Fruit fly (Drosophila melanogaster) whole organism, embryonic: ENCODE data around the gene CG1142.

Source experiments
- Ada2b ChIP-seq: fragments of 200-800 bp; sonication (Bioruptor generic); IDR thresholded peaks from 2 replicates; pipeline ENCODE4 v1.3.6; 2022; ENCODE audit warnings: missing biosample characterization, missing genetic modification characterization
- Antp ChIP-seq: fragments of 200-800 bp; sonication (Bioruptor generic); optimal IDR thresholded peaks from 3 replicates; lab custom pipeline; 2016; ENCODE audit warnings: missing biosample characterization, missing genetic modification characterization
- Bgb ChIP-seq: fragments of 200-800 bp; sonication (Bioruptor generic); IDR thresholded peaks from 2 replicates; pipeline ENCODE4 v1.3.6; 2022; ENCODE audit warnings: missing biosample characterization, missing genetic modification characterization; ENCODE audit not compliant: partially characterized antibody
- Blimp-1 ChIP-seq: fragments of 200-800 bp; sonication (Bioruptor generic); optimal IDR thresholded peaks from 3 replicates; lab custom pipeline; 2018; ENCODE audit warnings: missing biosample characterization, missing genetic modification characterization, mild to moderate bottlenecking, moderate library complexity, missing genetic modification reagents
- CG12071 ChIP-seq: fragments of 200-800 bp; sonication (Bioruptor generic); optimal IDR thresholded peaks from 3 replicates; lab custom pipeline; 2018; ENCODE audit warnings: missing biosample characterization, mild to moderate bottlenecking, missing genetic modification characterization
- CG12659 ChIP-seq: fragments of 200-800 bp; sonication (Bioruptor generic); optimal IDR thresholded peaks from 3 replicates; lab custom pipeline; 2017; ENCODE audit warnings: mild to moderate bottlenecking, missing biosample characterization, missing genetic modification reagents, missing genetic modification characterization
- CG16779 ChIP-seq: fragments of 200-800 bp; sonication (Bioruptor generic); IDR thresholded peaks from 2 replicates; pipeline ENCODE4 v1.3.6; 2022; ENCODE audit warnings: missing biosample characterization, missing genetic modification characterization
- CG17385 ChIP-seq: fragments of 200-800 bp; sonication (Bioruptor generic); optimal IDR thresholded peaks from 3 replicates; lab custom pipeline; 2018; ENCODE audit warnings: missing biosample characterization, mild to moderate bottlenecking, missing genetic modification characterization
- CG18764 ChIP-seq: fragments of 200-800 bp; sonication (Bioruptor generic); optimal IDR thresholded peaks from 3 replicates; lab custom pipeline; 2016; ENCODE audit warnings: missing biosample characterization, missing genetic modification characterization
- CG32532 ChIP-seq: fragments of 200-800 bp; sonication (Bioruptor generic); IDR thresholded peaks from 2 replicates; pipeline ENCODE4 v1.3.6; 2022; ENCODE audit warnings: missing biosample characterization, missing genetic modification characterization
- CG32767 ChIP-seq: fragments of 200-800 bp; sonication (Bioruptor generic); IDR thresholded peaks from 2 replicates; pipeline ENCODE4 v1.3.6; 2022; ENCODE audit warnings: missing biosample characterization, missing genetic modification characterization
- CG32772 ChIP-seq: fragments of 200-800 bp; sonication (Bioruptor generic); IDR thresholded peaks from 2 replicates; pipeline ENCODE4 v1.3.6; 2022; ENCODE audit warnings: missing biosample characterization, missing genetic modification characterization
- CG33213 ChIP-seq: fragments of 200-800 bp; sonication (Bioruptor generic); optimal IDR thresholded peaks from 3 replicates; lab custom pipeline; 2016; ENCODE audit warnings: missing biosample characterization, missing genetic modification characterization
- CG34422 ChIP-seq: fragments of 200-800 bp; sonication (Bioruptor generic); IDR thresholded peaks from 3 replicates; pipeline ENCODE4 v1.3.6; 2022; ENCODE audit warnings: missing biosample characterization, missing genetic modification characterization
- CG42726 ChIP-seq: fragments of 200-800 bp; sonication (Bioruptor generic); IDR thresholded peaks from 2 replicates; pipeline ENCODE4 v1.3.6; 2022; ENCODE audit warnings: missing biosample characterization, missing genetic modification characterization; ENCODE audit not compliant: partially characterized antibody
- CG4424 ChIP-seq: fragments of 200-800 bp; sonication (Bioruptor generic); optimal IDR thresholded peaks from 3 replicates; lab custom pipeline; 2016; ENCODE audit warnings: missing biosample characterization, missing genetic modification characterization
- CG4617 ChIP-seq: fragments of 200-800 bp; sonication (Bioruptor generic); optimal IDR thresholded peaks from 3 replicates; lab custom pipeline; 2016; ENCODE audit warnings: missing biosample characterization, missing genetic modification characterization, borderline replicate concordance
- CG6175 ChIP-seq: fragments of 200-800 bp; sonication (Bioruptor generic); IDR thresholded peaks from 3 replicates; pipeline ENCODE4 v1.3.6; 2022; ENCODE audit warnings: missing biosample characterization, missing genetic modification characterization
- CG8290 ChIP-seq, 3 experiments: fragments of 200-800 bp; sonication (Bioruptor generic); optimal IDR thresholded peaks; 2 replicates each; lab custom pipeline; 2016 to 2019; ENCODE audit warnings: missing biosample characterization in 3 of 3, missing genetic modification characterization in 3 of 3, mild to moderate bottlenecking in 2 of 3, moderate library complexity in 1 of 3
- CG8924 ChIP-seq: fragments of 200-800 bp; optimal IDR thresholded peaks from 3 replicates; lab custom pipeline; 2019; ENCODE audit warnings: missing biosample characterization, mild to moderate bottlenecking, missing genetic modification characterization, moderate library complexity
- Fer1 ChIP-seq: fragments of 200-800 bp; sonication (Bioruptor generic); optimal IDR thresholded peaks from 2 replicates; lab custom pipeline; 2017; ENCODE audit warnings: missing biosample characterization, mild to moderate bottlenecking, missing genetic modification characterization
- Hr78 ChIP-seq, 2 experiments: fragments of 200-800 bp in 1 of 2; fragments of >200 bp in 1 of 2; sonication (Bioruptor generic) in 1 of 2; optimal IDR thresholded peaks; 2 replicates each; lab custom pipeline; 2017 to 2019; ENCODE audit warnings: missing biosample characterization in 2 of 2, missing genetic modification characterization in 2 of 2, mild to moderate bottlenecking in 1 of 2, moderate library complexity in 1 of 2
- Jarid2 ChIP-seq: fragments of 200-800 bp; sonication (Bioruptor generic); optimal IDR thresholded peaks from 3 replicates; lab custom pipeline; 2017; ENCODE audit warnings: mild to moderate bottlenecking, missing biosample characterization, missing genetic modification reagents, missing genetic modification characterization
- Med ChIP-seq: fragments of 200-800 bp; sonication (Bioruptor generic); peaks from one replicate; lab custom pipeline; 2016; ENCODE audit warnings: missing biosample characterization, missing genetic modification characterization, mild to moderate bottlenecking, inconsistent platforms, moderate library complexity
- NFAT ChIP-seq: fragments of 200-800 bp; sonication (Bioruptor generic); IDR thresholded peaks from 2 replicates; pipeline ENCODE4 v1.3.6; 2022; ENCODE audit warnings: missing biosample characterization, missing genetic modification characterization
- Pdp1 ChIP-seq, 2 experiments: fragments of 200-800 bp; sonication (Bioruptor generic); optimal IDR thresholded peaks; 3 replicates each; lab custom pipeline; 2016; ENCODE audit warnings: missing biosample characterization in 2 of 2, missing genetic modification characterization in 2 of 2, mild to moderate bottlenecking in 1 of 2, moderate library complexity in 1 of 2
- Rfx ChIP-seq: fragments of 200-800 bp; sonication (Bioruptor generic); IDR thresholded peaks from 2 replicates; pipeline ENCODE4 v1.3.6; 2022; ENCODE audit warnings: missing biosample characterization, missing genetic modification characterization
- Side ChIP-seq: fragments of 200-800 bp; sonication (Bioruptor generic); optimal IDR thresholded peaks from 2 replicates; lab custom pipeline; 2016; ENCODE audit warnings: missing biosample characterization, missing genetic modification characterization
- Trl ChIP-seq, 3 experiments: fragments of >200 bp in 2 of 3; fragments of 200-800 bp in 1 of 3; sonication (Bioruptor generic) in 1 of 3; optimal IDR thresholded peaks; 2 replicates in 1 of 3; 3 replicates in 2 of 3; lab custom pipeline; 2016 to 2017; ENCODE audit warnings: missing biosample characterization in 1 of 3, missing genetic modification characterization in 1 of 3
- ash1 ChIP-seq: fragments of 200-800 bp; sonication (Bioruptor generic); optimal IDR thresholded peaks from 2 replicates; lab custom pipeline; 2018; ENCODE audit warnings: missing biosample characterization, mild to moderate bottlenecking, missing genetic modification characterization
- cad ChIP-seq: fragments of >200 bp; optimal IDR thresholded peaks from 2 replicates; lab custom pipeline; 2017; ENCODE audit warnings: missing biosample characterization, missing genetic modification characterization
- cg ChIP-seq: fragments of 200-800 bp; sonication (Bioruptor generic); optimal IDR thresholded peaks from 3 replicates; lab custom pipeline; 2019; ENCODE audit warnings: missing biosample characterization, mild to moderate bottlenecking, missing genetic modification characterization, moderate library complexity
- chinmo ChIP-seq: fragments of 200-800 bp; sonication (Bioruptor generic); IDR thresholded peaks from 4 replicates; pipeline ENCODE4 v1.3.6; 2022; ENCODE audit warnings: missing biosample characterization, missing genetic modification characterization; ENCODE audit not compliant: partially characterized antibody
- ci ChIP-seq: fragments of 200-800 bp; sonication (Bioruptor generic); IDR thresholded peaks from 3 replicates; pipeline ENCODE4 v1.3.6; 2022; ENCODE audit warnings: missing biosample characterization, missing genetic modification characterization
- crp ChIP-seq, 2 experiments: fragments of 200-800 bp; sonication (Bioruptor generic); optimal IDR thresholded peaks; 2 replicates in 1 of 2; 3 replicates in 1 of 2; lab custom pipeline; 2017; ENCODE audit warnings: missing biosample characterization in 2 of 2, missing genetic modification characterization in 2 of 2, mild to moderate bottlenecking in 1 of 2, moderate library complexity in 1 of 2
- gt ChIP-seq: fragments of 200-800 bp; sonication (Bioruptor generic); IDR thresholded peaks from 2 replicates; pipeline ENCODE4 v1.3.6; 2022; ENCODE audit warnings: missing biosample characterization, missing genetic modification characterization
- lab ChIP-seq: fragments of 200-800 bp; sonication (Bioruptor generic); optimal IDR thresholded peaks from 3 replicates; lab custom pipeline; 2017; ENCODE audit warnings: missing biosample characterization, missing genetic modification characterization, mild to moderate bottlenecking, moderate library complexity, missing genetic modification reagents
- nerfin-1 ChIP-seq: fragments of 200-800 bp; sonication (Bioruptor generic); optimal IDR thresholded peaks from 3 replicates; lab custom pipeline; 2019; ENCODE audit warnings: missing biosample characterization, mild to moderate bottlenecking, missing genetic modification characterization, moderate library complexity
- nom ChIP-seq: fragments of 200-800 bp; sonication (Bioruptor generic); optimal IDR thresholded peaks from 2 replicates; lab custom pipeline; 2017; ENCODE audit warnings: missing biosample characterization, missing genetic modification characterization, mild to moderate bottlenecking, moderate library complexity, missing genetic modification reagents
- onecut ChIP-seq: fragments of 200-800 bp; sonication (Bioruptor generic); IDR thresholded peaks from 2 replicates; pipeline ENCODE4 v1.3.6; 2022; ENCODE audit warnings: missing biosample characterization, missing genetic modification characterization
- otp ChIP-seq: fragments of 200-800 bp; sonication (Bioruptor generic); IDR thresholded peaks from 3 replicates; pipeline ENCODE4, ENCODE4 v1.3.6; 2022; ENCODE audit warnings: missing biosample characterization, missing genetic modification characterization
- pan ChIP-seq, 4 experiments: fragments of >200 bp in 3 of 4; fragments of 200-800 bp in 1 of 4; sonication (Bioruptor generic) in 1 of 4; optimal IDR thresholded peaks in 3 of 4; IDR thresholded peaks in 1 of 4; 2 replicates each; pipeline versions ENCODE4 v1.3.6 to Lab custom; 2017 to 2022; ENCODE audit warnings: missing biosample characterization in 2 of 4, missing genetic modification characterization in 2 of 4, mixed read lengths in 1 of 4
- ranshi ChIP-seq: fragments of 200-800 bp; sonication (Bioruptor generic); IDR thresholded peaks from 2 replicates; pipeline ENCODE4 v1.3.6; 2022; ENCODE audit warnings: missing biosample characterization, missing genetic modification characterization
- rib ChIP-seq: fragments of 200-800 bp; sonication (Bioruptor generic); IDR thresholded peaks from 2 replicates; pipeline ENCODE4 v1.3.6; 2022; ENCODE audit warnings: missing biosample characterization, missing genetic modification characterization
- sug ChIP-seq: fragments of 200-800 bp; optimal IDR thresholded peaks from 2 replicates; lab custom pipeline; 2019; ENCODE audit warnings: missing biosample characterization, mild to moderate bottlenecking, missing genetic modification characterization, moderate library complexity
- tna ChIP-seq: fragments of 200-800 bp; sonication (Bioruptor generic); IDR thresholded peaks from 2 replicates; pipeline ENCODE4 v1.3.6; 2022; ENCODE audit warnings: missing biosample characterization, missing genetic modification characterization; ENCODE audit not compliant: partially characterized antibody
- unpg ChIP-seq: fragments of 200-800 bp; sonication (Bioruptor generic); optimal IDR thresholded peaks from 3 replicates; lab custom pipeline; 2018; ENCODE audit warnings: missing biosample characterization, mild to moderate bottlenecking, missing genetic modification characterization, moderate library complexity

CG1142 gene

DNA sequence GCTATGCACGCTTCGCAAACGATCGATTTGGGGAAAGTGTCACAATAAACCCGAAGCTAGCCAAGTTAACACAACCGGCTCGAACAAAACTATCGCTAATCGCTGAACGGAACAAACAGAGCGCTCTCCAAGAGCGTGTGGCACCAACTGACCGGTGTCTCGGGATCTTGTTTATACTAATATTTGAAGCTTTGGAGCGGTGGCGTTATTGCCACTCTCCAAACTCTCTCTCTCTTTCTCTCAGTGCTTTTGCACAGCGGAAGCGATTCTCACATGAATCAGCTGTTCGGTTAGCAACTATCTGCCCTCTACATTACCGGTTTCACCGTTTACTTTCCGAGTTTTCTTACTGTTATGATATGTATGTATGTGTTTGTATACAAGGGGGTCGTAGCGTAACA, 17.9 kb upstream of the CG1142 start (continued):
- TF ChIP-seq CG32772 (no peak), gt (no peak), nom (no peak), Trl (optimal IDR thresholded peaks at IDR 0.05; lab: Kevin White, UChicago) (peak; percentile 71 to 91), Trl (GFP tag; optimal IDR thresholded peaks at IDR 0.05; lab: Kevin White, UChicago) (peak; percentile 19), nerfin-1 (tag; lab: Kevin White, UChicago) (no peak), Rfx (GFP tag; lab: Robert Waterston, UW) (peak; percentile 29; the same call in 1 of the 2 replicates), Fer1 (peak; percentile 32), chinmo (peak; percentile 91; the same call in 3 of the 4 replicates), unpg (GFP tag; lab: Kevin White, UChicago) (no peak), sug (tag; lab: Kevin White, UChicago) (peak; percentile 74), Pdp1 (GFP tag; optimal IDR thresholded peaks at IDR 0.05; lab: Kevin White, UChicago) (peak in 1 of 2 experiments; percentile 31), CG33213 (GFP tag; lab: Kevin White, UChicago) (no peak), rib (0 out of 2 replicates have a peak, but pooled peaks have one; percentile 59), cg (GFP tag; lab: Kevin White, UChicago) (peak; percentile 41), Antp (GFP tag; lab: Kevin White, UChicago) (no peak), CG12071 (GFP tag; lab: Kevin White, UChicago) (no peak), onecut (GFP tag; lab: Robert Waterston, UW) (peak; percentile 46; the same call in 1 of the 2 replicates), CG6175 (0 out of 3 replicates have a peak, but pooled peaks have one; percentile 60), Ada2b (GFP tag; lab: Robert Waterston, UW) (no peak), CG32767 (GFP tag; lab: Robert Waterston, UW) (no peak), Blimp-1 (peak; percentile 87), CG8924 (no peak), Bgb (GFP tag; lab: Robert Waterston, UW) (peak; percentile 63; the same call in 1 of the 2 replicates), CG8290 (GFP tag; optimal IDR thresholded peaks at IDR 0.05; lab: Kevin White, UChicago) (no peak), CG8290 (tag; optimal IDR thresholded peaks at IDR 0.05; lab: Kevin White, UChicago) (peak in 1 of 2 experiments; percentile 53), ci (peak; percentile 50; the same call in 1 of the 3 replicates), CG4617 (GFP tag; lab: Kevin White, UChicago) (no peak), CG16779 (0 out of 2 replicates have a peak, but pooled peaks have one; percentile 18), crp (GFP tag; optimal IDR thresholded peaks at IDR 0.05; lab: Kevin White, UChicago) (peak in 1 of 2 experiments; percentile 72), ash1 (GFP tag; lab: Kevin White, UChicago) (no peak), pan (optimal IDR thresholded peaks at IDR 0.05; lab: Kevin White, UChicago) (no peak), pan (GFP tag; optimal IDR thresholded peaks at IDR 0.05 in 1 of 2, IDR thresholded peaks at IDR 0.05 in 1 of 2) (no peak), ranshi (GFP tag; lab: Robert Waterston, UW) (peak; percentile 13; the same call in 1 of the 2 replicates), CG12659 (GFP tag; lab: Kevin White, UChicago) (no peak), Med (GFP tag; lab: Kevin White, UChicago) (peak; percentile 75), Jarid2 (peak; percentile 87), cad (GFP tag; lab: Kevin White, UChicago) (no peak), CG32532 (GFP tag; lab: Robert Waterston, UW) (peak; percentile 67; the same call in 1 of the 2 replicates), CG18764 (no peak), otp (GFP tag; lab: Robert Waterston, UW) (no peak), tna (GFP tag; lab: Robert Waterston, UW) (0 out of 2 replicates have a peak, but pooled peaks have one; percentile 41), CG34422 (GFP tag; lab: Robert Waterston, UW) (peak; percentile 47; the same call in 1 of the 3 replicates), Hr78 (GFP tag; optimal IDR thresholded peaks at IDR 0.05; lab: Kevin White, UChicago) (peak in 1 of 2 experiments; percentile 27), CG4424 (no peak), lab (peak; percentile 28), CG42726 (peak; percentile 29; the same call in 1 of the 2 replicates), CG17385 (GFP tag; lab: Kevin White, UChicago) (peak; percentile 12), NFAT (GFP tag; lab: Robert Waterston, UW) (no peak), Side (no peak)
